Worm (Caenorhabditis elegans): ENCODE results near the gene T09F5.2.

ce11 chrV:15181899-15182298 is 31.1 kb downstream of the T09F5.2 start:
- no peak for TF ChIP-seq Y67H2A.10 (GFP tag; conservative IDR thresholded peaks at IDR 0.05)
- no peak for TF ChIP-seq T26A5.8 (tag; optimal IDR thresholded peaks at IDR 0.05)
- TF ChIP-seq F55B11.4 (tag; optimal IDR thresholded peaks at IDR 0.05; ENCODE audit: borderline replicate concordance, insufficient read depth): no peak
- no peak for TF ChIP-seq ets-4 (GFP tag; optimal IDR thresholded peaks at IDR 0.05)

All from whole organism, young adult.